Worm (Caenorhabditis elegans) whole organism, late embryonic: Measurements from ENCODE around the gene clec-227.

Source experiments
- pqm-1 ChIP-seq: sonication (generic microtip); optimal IDR thresholded peaks from 2 replicates; lab custom pipeline; 2016; ENCODE audit warnings: missing genetic modification characterization, missing compliant biosample characterization
- sox-2 ChIP-seq: fragments of 200-800 bp; sonication (Bioruptor generic); IDR thresholded peaks from 2 replicates; pipeline ENCODE4 v1.3.6; 2022; ENCODE audit warnings: missing genetic modification reagents, missing genetic modification characterization, missing compliant biosample characterization

- TF ChIP-seq pqm-1 (tag; lab: Kevin White, UChicago) (no peak), sox-2 (GFP tag; lab: Robert Waterston, UW) (no peak)
Observed at ce11 chrV:14428865-14429264, 43.5 kb upstream of the clec-227 start, which contains the start of gene F23B12.1.
